Worm (Caenorhabditis elegans): ENCODE data around the gene npp-8.

DNA sequence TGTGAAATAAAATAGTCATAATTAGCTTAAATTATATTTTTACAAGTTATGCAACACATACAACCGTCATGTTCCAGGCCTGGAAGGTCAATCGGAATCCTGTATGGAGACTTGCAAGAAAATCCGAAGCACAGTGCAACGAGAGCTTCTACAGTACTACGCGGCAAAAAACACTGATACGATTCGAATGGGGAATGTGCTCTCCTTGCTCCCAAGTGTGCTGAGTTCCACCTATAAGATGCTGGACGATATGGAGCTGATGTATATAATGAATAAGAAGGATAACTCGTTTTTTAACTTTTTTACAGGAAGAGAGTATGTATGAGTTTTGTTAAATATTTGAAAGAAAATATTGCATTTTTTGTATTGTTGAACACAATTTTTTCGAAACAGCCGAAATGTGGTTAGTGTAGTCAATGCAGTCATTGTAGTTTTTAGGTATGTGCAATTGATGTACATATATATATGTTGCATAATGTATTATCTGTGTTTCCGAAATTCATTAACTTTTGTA lies 30.8 kb upstream of the npp-8 start, which contains the start of gene nhr-146:
- TF ChIP-seq lin-39 (tag; optimal IDR thresholded peaks at IDR 0.05), result no peak
- TF ChIP-seq snpc-4 (tag; optimal IDR thresholded peaks at IDR 0.05), result no peak
- no peak for TF ChIP-seq Y116A8C.19 (tag; optimal IDR thresholded peaks at IDR 0.05; ENCODE audit: borderline replicate concordance)
- no peak for TF ChIP-seq ztf-11 (tag; optimal IDR thresholded peaks at IDR 0.05)
